Fruit fly (Drosophila melanogaster): Measurements from ENCODE around the gene CycT.

The CycT gene

dm6 chr3L:17563536-17564257 lies 6.1 kb upstream of the CycT start (continued):
- peak; percentile 70 for TF ChIP-seq Eip75B (GFP tag; optimal IDR thresholded peaks at IDR 0.05)
- TF ChIP-seq Sox15 (GFP tag; optimal IDR thresholded peaks at IDR 0.05) = no peak
- TF ChIP-seq Eip78C (GFP tag) = peak; percentile 85
- TF ChIP-seq CG4318 (GFP tag; optimal IDR thresholded peaks at IDR 0.05) = no peak
- no peak for TF ChIP-seq fd59A (GFP tag; optimal IDR thresholded peaks at IDR 0.05)
- no peak for TF ChIP-seq acj6 (GFP tag; optimal IDR thresholded peaks at IDR 0.05)
- peak; percentile 37 for TF ChIP-seq CG3919 (GFP tag; optimal IDR thresholded peaks at IDR 0.05)
- no peak for TF ChIP-seq CG10669 (GFP tag; optimal IDR thresholded peaks at IDR 0.05)

- TF ChIP-seq Blimp-1 (GFP tag; optimal IDR thresholded peaks at IDR 0.05) (no peak), CG11294 (GFP tag; IDR thresholded peaks at IDR 0.05) (no peak), ss (GFP tag; optimal IDR thresholded peaks at IDR 0.05) (no peak), CG6808 (GFP tag; optimal IDR thresholded peaks at IDR 0.05) (peak; percentile 5), Ets21C (GFP tag; optimal IDR thresholded peaks at IDR 0.05) (no peak), CG10631 (GFP tag; optimal IDR thresholded peaks at IDR 0.05) (no peak), CG6276 (GFP tag; optimal IDR thresholded peaks at IDR 0.05) (no peak), topi (GFP tag; optimal IDR thresholded peaks at IDR 0.05) (no peak), CG11762 (GFP tag; optimal IDR thresholded peaks at IDR 0.05; ENCODE audit: insufficient read depth) (no peak), net (GFP tag; optimal IDR thresholded peaks at IDR 0.05) (no peak), esn (GFP tag; optimal IDR thresholded peaks at IDR 0.05) (no peak), achi (GFP tag; optimal IDR thresholded peaks at IDR 0.05) (peak; percentile 18), spab (GFP tag; optimal IDR thresholded peaks at IDR 0.05) (no peak), Smox (GFP tag; optimal IDR thresholded peaks at IDR 0.05) (no peak), dac (GFP tag; optimal IDR thresholded peaks at IDR 0.05) (no peak), Sox102F (GFP tag; optimal IDR thresholded peaks at IDR 0.05) (no peak), Eip93F (GFP tag; optimal IDR thresholded peaks at IDR 0.05) (no peak), CG34406 (GFP tag; optimal IDR thresholded peaks at IDR 0.05) (peak; percentile 10), CG3032 (tag; optimal IDR thresholded peaks at IDR 0.05) (peak; percentile 9), OdsH (GFP tag; optimal IDR thresholded peaks at IDR 0.05) (no peak)
Observed at dm6 chr3L:17563133-17563532, 5.5 kb upstream of the CycT start.

dm6 chr3L:17562263-17562662 lies 4.7 kb upstream of the CycT start:
- TF ChIP-seq salr (GFP tag; optimal IDR thresholded peaks at IDR 0.05) (no peak), CG3919 (GFP tag; optimal IDR thresholded peaks at IDR 0.05) (peak; percentile 48)

dm6 chr3L:17555794-17556193 lies 1.8 kb downstream of the CycT start:
- TF ChIP-seq CG6163 (GFP tag; IDR thresholded peaks at IDR 0.05) = no peak
- TF ChIP-seq lz (GFP tag; optimal IDR thresholded peaks at IDR 0.05) = no peak
- TF ChIP-seq CG6276 (GFP tag; optimal IDR thresholded peaks at IDR 0.05) = no peak
- no peak for TF ChIP-seq acj6 (GFP tag; optimal IDR thresholded peaks at IDR 0.05)
- TF ChIP-seq Met (GFP tag; optimal IDR thresholded peaks at IDR 0.05) = no peak
- TF ChIP-seq CG11294 (GFP tag; IDR thresholded peaks at IDR 0.05) = no peak
- TF ChIP-seq CG1621 (tag; optimal IDR thresholded peaks at IDR 0.05) = no peak
- no peak for TF ChIP-seq Hr4 (GFP tag; optimal IDR thresholded peaks at IDR 0.05)
- TF ChIP-seq CG6854 (GFP tag; optimal IDR thresholded peaks at IDR 0.05) = no peak
- TF ChIP-seq net (GFP tag; optimal IDR thresholded peaks at IDR 0.05) = no peak
- no peak for TF ChIP-seq pdm3 (GFP tag; optimal IDR thresholded peaks at IDR 0.05)
- TF ChIP-seq CG31627 (GFP tag; optimal IDR thresholded peaks at IDR 0.05) = no peak
- TF ChIP-seq Sox14 (GFP tag; optimal IDR thresholded peaks at IDR 0.05) = no peak
- no peak for TF ChIP-seq CG8119 (GFP tag; IDR thresholded peaks at IDR 0.05)
